Fruit fly (Drosophila melanogaster): ENCODE data around the gene nab.

nab gene

DNA sequence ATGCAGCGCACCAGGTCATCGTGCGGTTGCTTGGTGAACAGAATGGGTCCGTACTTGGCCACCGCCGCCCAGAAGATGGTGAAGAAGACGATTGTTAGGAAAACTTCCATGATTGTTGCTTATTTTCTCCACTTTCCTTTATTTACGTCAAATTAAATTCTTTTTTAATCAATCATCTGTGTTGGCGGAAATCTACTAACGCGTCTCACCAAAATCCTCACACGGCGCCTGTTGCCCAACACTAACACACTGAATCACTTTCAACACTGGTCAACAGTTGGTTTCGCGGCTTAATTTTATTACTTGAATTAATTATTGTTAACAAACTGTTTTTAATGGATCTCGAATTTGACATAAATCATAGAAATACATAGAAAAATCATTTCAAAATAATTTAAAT, 25.9 kb upstream of the nab start, which contains the start of gene VhaM9.7-c:
TSS of gene VhaM9.7-c (minus strand) at position 207 of the 400 bp plus-strand sequence.
- TF ChIP-seq D1 (tag; optimal IDR thresholded peaks at IDR 0.05) (peak; percentile 6), CG15710 (tag; optimal IDR thresholded peaks at IDR 0.05) (peak; percentile 4), rn (GFP tag; IDR thresholded peaks at IDR 0.05) (0 out of 2 replicates have a peak, but pooled peaks have one; percentile 11), CG34367 (tag; optimal IDR thresholded peaks at IDR 0.05) (no peak), CG8159 (tag; optimal IDR thresholded peaks at IDR 0.05) (peak; percentile 18), EcR (GFP tag; optimal IDR thresholded peaks at IDR 0.05) (no peak)

DNA sequence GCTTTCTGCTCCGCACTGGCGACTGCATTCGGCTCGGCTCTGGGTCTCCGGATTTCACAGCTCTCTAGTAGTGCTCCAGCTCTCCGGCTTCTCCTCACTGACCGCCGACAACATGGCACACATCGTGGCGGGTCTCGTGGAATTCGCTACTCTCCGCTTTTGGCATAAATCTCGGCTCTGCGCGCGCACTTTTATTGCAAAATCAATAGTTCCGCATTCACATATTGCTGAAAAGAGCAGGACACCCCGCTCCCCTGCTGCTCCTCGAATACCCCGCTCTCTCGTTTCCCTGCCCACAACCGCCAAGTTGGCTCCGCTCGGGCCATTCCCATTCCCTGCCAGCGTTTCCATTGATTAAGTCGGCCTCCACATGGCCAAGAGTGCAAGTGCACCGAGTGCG, 24.5 kb upstream of the nab start:
- no peak for TF ChIP-seq Pif1A (GFP tag; optimal IDR thresholded peaks at IDR 0.05)
- TF ChIP-seq CG12605 (GFP tag; IDR thresholded peaks at IDR 0.05) = 0 out of 2 replicates have a peak, but pooled peaks have one; percentile 27

DNA sequence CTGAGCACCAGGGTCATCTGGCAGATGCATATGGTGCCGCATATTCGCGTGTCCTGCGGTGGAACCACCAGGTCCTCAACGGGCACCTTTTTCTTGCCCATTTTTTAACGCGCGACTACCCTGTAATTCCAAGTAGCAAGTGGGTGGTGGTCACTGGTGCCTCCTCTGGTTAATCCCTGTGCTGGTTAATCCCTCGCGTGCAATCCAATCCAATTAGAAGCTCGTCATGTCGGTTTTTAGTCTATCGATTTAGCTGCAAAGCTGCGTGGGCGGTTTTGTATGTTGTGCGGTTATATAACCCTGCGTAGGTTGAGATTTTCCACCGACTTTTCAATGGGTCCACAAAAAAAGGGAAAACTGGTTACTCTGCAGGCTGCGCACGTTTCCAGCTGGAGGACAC, 23.8 kb upstream of the nab start, which contains the start of gene Teh3:
TSS of gene Teh3 (minus strand) at position 101 of the 400 bp plus-strand sequence.
- TF ChIP-seq CG13204 (GFP tag; optimal IDR thresholded peaks at IDR 0.05) (no peak), CG8301 (tag; optimal IDR thresholded peaks at IDR 0.05) (no peak), CG4496 (GFP tag; IDR thresholded peaks at IDR 0.05) (no peak), rn (GFP tag; IDR thresholded peaks at IDR 0.05) (no peak), CG10348 (GFP tag; IDR thresholded peaks at IDR 0.05) (no peak), Snoo (tag; optimal IDR thresholded peaks at IDR 0.05) (no peak), CG9948 (tag; optimal IDR thresholded peaks at IDR 0.05) (no peak), gl (tag; optimal IDR thresholded peaks at IDR 0.05) (no peak), CG12605 (GFP tag; IDR thresholded peaks at IDR 0.05) (no peak), Ets98B (GFP tag; IDR thresholded peaks at IDR 0.05) (no peak), Pif1B (GFP tag; optimal IDR thresholded peaks at IDR 0.05) (no peak), CG8159 (tag; optimal IDR thresholded peaks at IDR 0.05) (no peak), CG32121 (GFP tag; IDR thresholded peaks at IDR 0.05) (no peak), EcR (GFP tag; optimal IDR thresholded peaks at IDR 0.05) (no peak), Pif1A (GFP tag; optimal IDR thresholded peaks at IDR 0.05) (no peak), CG34367 (tag; optimal IDR thresholded peaks at IDR 0.05) (no peak), CG14655 (GFP tag; optimal IDR thresholded peaks at IDR 0.05) (no peak), CG17806 (tag; optimal IDR thresholded peaks at IDR 0.05) (no peak), CG15710 (tag; optimal IDR thresholded peaks at IDR 0.05) (no peak), fd96Ca (GFP tag; IDR thresholded peaks at IDR 0.05) (no peak)

DNA sequence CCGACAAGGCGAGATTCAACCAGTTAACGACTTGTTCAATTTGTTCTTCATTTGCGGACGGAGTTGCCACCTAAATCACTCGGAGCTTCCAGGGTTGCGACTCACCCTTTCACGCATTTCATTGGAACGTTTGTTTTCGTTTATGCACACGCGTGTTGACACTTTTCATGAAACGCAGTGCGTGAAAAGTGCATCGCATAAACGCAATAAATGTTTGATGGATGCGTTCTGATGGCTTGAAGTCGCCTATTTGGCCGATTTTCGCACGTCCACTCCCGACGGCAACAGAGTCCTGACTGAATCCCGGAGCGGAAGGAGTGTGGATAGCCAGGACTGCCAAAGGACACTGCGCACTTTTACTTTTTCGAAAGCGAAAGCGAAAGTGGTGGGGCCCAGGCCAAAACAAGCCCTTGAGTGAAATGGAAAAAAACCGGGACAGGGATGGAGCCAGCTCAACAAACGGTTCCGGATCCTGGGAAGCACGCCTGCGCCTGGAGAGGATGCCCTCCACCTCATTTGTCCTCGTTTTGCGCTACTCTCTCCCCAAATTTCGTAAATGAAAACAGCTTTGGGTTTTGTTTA, 17.3 kb upstream of the nab start, which contains the start of gene Teh4:
TSS of gene Teh4 (minus strand) at position 290 of the 582 bp plus-strand sequence.
- TF ChIP-seq CG15710 (tag; optimal IDR thresholded peaks at IDR 0.05) = no peak
- TF ChIP-seq CG14655 (GFP tag; optimal IDR thresholded peaks at IDR 0.05) = peak; percentile 62
- no peak for TF ChIP-seq CG32121 (GFP tag; IDR thresholded peaks at IDR 0.05)
- no peak for TF ChIP-seq CG12605 (GFP tag; IDR thresholded peaks at IDR 0.05)
- peak; percentile 51; the same call in 2 of the 3 replicates for TF ChIP-seq CG4496 (GFP tag; IDR thresholded peaks at IDR 0.05)
- peak; percentile 47 for TF ChIP-seq CG8159 (tag; optimal IDR thresholded peaks at IDR 0.05)

DNA sequence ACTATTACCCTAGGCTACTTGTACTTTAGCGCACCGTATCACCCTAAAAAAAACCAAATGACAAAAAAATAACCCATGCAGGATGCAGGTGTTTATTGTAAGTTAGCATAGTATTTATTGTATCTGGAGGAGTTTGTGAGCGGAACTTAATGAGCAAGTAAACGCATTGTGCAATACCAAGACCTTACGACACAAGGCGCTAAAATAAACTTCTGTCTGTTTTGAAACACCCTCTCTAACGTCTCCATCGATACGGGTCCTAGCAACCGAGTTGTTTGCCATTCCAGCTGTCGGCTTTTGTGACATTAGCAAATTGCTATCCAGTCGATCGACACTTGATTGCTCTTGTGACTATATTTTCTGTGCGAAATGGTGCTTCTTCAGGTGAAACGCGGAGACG, 12.9 kb upstream of the nab start, which contains the start of gene CG18675:
TSS of gene CG18675 (plus strand) at position 301 of the 400 bp plus-strand sequence.
- TF ChIP-seq Ets98B (GFP tag; IDR thresholded peaks at IDR 0.05) (no peak), D1 (tag; optimal IDR thresholded peaks at IDR 0.05) (no peak), CG14655 (GFP tag; optimal IDR thresholded peaks at IDR 0.05) (no peak), CG8159 (tag; optimal IDR thresholded peaks at IDR 0.05) (no peak), CG9948 (tag; optimal IDR thresholded peaks at IDR 0.05) (no peak), fd96Ca (GFP tag; IDR thresholded peaks at IDR 0.05) (no peak), CG34367 (tag; optimal IDR thresholded peaks at IDR 0.05) (no peak), CG12605 (GFP tag; IDR thresholded peaks at IDR 0.05) (no peak), CG13204 (GFP tag; optimal IDR thresholded peaks at IDR 0.05) (no peak), CG4496 (GFP tag; IDR thresholded peaks at IDR 0.05) (no peak), EcR (GFP tag; optimal IDR thresholded peaks at IDR 0.05) (no peak), Pif1A (GFP tag; optimal IDR thresholded peaks at IDR 0.05) (no peak)

DNA sequence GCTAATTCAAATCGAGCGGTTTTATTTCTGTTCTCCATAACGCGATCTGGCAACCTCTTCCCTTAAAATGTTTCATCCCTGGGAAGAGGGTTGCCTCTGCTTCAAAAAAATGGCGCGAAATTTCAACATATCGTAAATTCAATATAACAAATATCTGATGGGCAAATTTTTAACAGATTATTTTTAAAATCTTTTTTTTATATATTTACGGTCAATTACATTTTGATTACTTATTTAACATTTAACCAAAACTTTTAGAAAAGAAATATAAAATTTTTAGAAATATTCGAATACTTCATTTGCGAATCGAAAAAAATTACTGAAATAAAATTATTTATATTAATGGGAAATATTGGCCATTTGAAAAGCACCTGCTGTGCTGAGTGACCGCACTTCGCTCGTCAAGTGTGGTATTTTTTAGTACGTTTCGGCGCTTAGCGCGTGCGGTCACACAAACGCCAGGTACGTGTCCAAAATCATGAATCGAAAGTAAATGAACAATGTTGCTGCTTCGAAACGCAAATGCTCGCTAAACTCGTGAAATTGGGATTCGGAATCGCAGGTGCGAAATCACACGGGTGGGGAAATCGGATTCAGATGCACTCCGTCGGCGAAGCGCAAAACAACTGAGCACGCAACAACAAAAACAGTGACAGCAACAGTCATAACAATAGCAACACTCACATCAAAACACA, 9.4 kb upstream of the nab start, which contains the start of gene Ero1L:
TSS of gene Ero1L (plus strand) at position 448 of the 695 bp plus-strand sequence.
- TF ChIP-seq Snoo (tag; optimal IDR thresholded peaks at IDR 0.05) (no peak), Ets98B (GFP tag; IDR thresholded peaks at IDR 0.05) (no peak), Pif1A (GFP tag; optimal IDR thresholded peaks at IDR 0.05) (peak; percentile 15), CG12605 (GFP tag; IDR thresholded peaks at IDR 0.05) (no peak), CG13204 (GFP tag; optimal IDR thresholded peaks at IDR 0.05) (no peak), CG15710 (tag; optimal IDR thresholded peaks at IDR 0.05) (peak; percentile 4), Pif1B (GFP tag; optimal IDR thresholded peaks at IDR 0.05) (no peak), CG34367 (tag; optimal IDR thresholded peaks at IDR 0.05) (no peak), rn (GFP tag; IDR thresholded peaks at IDR 0.05) (no peak), fd96Ca (GFP tag; IDR thresholded peaks at IDR 0.05) (0 out of 3 replicates have a peak, but pooled peaks have one; percentile 50), CG14655 (GFP tag; optimal IDR thresholded peaks at IDR 0.05) (no peak), CG17806 (tag; optimal IDR thresholded peaks at IDR 0.05) (peak; percentile 16), CG10348 (GFP tag; IDR thresholded peaks at IDR 0.05) (no peak), CG32121 (GFP tag; IDR thresholded peaks at IDR 0.05) (0 out of 2 replicates have a peak, but pooled peaks have one; percentile 23), CG8159 (tag; optimal IDR thresholded peaks at IDR 0.05) (peak; percentile 43), gl (tag; optimal IDR thresholded peaks at IDR 0.05) (peak; percentile 18), CG4496 (GFP tag; IDR thresholded peaks at IDR 0.05) (no peak; the same call in 1 of the 3 replicates), CG9948 (tag; optimal IDR thresholded peaks at IDR 0.05) (peak; percentile 39), D1 (tag; optimal IDR thresholded peaks at IDR 0.05) (peak; percentile 91), EcR (GFP tag; optimal IDR thresholded peaks at IDR 0.05) (no peak), CG8301 (tag; optimal IDR thresholded peaks at IDR 0.05) (no peak)
